Worm (Caenorhabditis elegans) whole organism, mixed stage, embryonic: ENCODE data around the gene Y67D8A.2.

Source experiments
- M03D4.4 ChIP-seq: sonication (generic microtip); optimal IDR thresholded peaks from 2 replicates; lab custom pipeline; 2017; ENCODE audit warnings: mild to moderate bottlenecking, missing genetic modification characterization, missing compliant biosample characterization
- bed-3 ChIP-seq: fragments of 200-800 bp; sonication (Bioruptor generic); optimal IDR thresholded peaks from 3 replicates; lab custom pipeline; 2018; ENCODE audit warnings: mild to moderate bottlenecking, missing genetic modification characterization, moderate library complexity, missing compliant biosample characterization
- elt-3 ChIP-seq: fragments of 150-350 bp; optimal IDR thresholded peaks from 2 replicates; lab custom pipeline; 2014; ENCODE audit warnings: missing biosample characterization, missing genetic modification characterization
- nhr-12 ChIP-seq: fragments of 150-350 bp; optimal IDR thresholded peaks from 2 replicates; lab custom pipeline; 2014; ENCODE audit warnings: missing biosample characterization, missing genetic modification characterization
- nhr-237 ChIP-seq: fragments of 150-350 bp; optimal IDR thresholded peaks from 2 replicates; lab custom pipeline; 2014; ENCODE audit warnings: missing biosample characterization, missing genetic modification characterization
- pha-4 ChIP-seq: fragments of 150-350 bp; optimal IDR thresholded peaks from 2 replicates; lab custom pipeline; 2018; ENCODE audit warnings: missing biosample characterization, missing genetic modification reagents, missing genetic modification characterization
- snpc-4 ChIP-seq: fragments of 150-350 bp; optimal IDR thresholded peaks from 2 replicates; lab custom pipeline; 2014; ENCODE audit warnings: missing biosample characterization, missing genetic modification characterization
- sptf-1 ChIP-seq: sonication (generic microtip); optimal IDR thresholded peaks from 2 replicates; lab custom pipeline; 2017; ENCODE audit warnings: mild to moderate bottlenecking, missing genetic modification characterization, moderate library complexity, missing compliant biosample characterization
- unc-120 ChIP-seq: sonication (generic microtip); optimal IDR thresholded peaks from 2 replicates; lab custom pipeline; 2017; ENCODE audit warnings: missing genetic modification characterization, missing compliant biosample characterization; ENCODE audit not compliant: poor library complexity, severe bottlenecking
- unc-62 ChIP-seq: fragments of 150-350 bp; optimal IDR thresholded peaks from 2 replicates; lab custom pipeline; 2014; ENCODE audit warnings: missing biosample characterization, missing genetic modification reagents, missing genetic modification characterization

- no peak for TF ChIP-seq snpc-4 (tag; lab: Kevin White, UChicago)
- no peak for TF ChIP-seq nhr-12 (tag; lab: Kevin White, UChicago)
- no peak for TF ChIP-seq bed-3 (GFP tag; lab: Kevin White, UChicago)
- no peak for TF ChIP-seq elt-3
- TF ChIP-seq pha-4 (tag; lab: Kevin White, UChicago) = no peak
- TF ChIP-seq sptf-1 (tag; lab: Kevin White, UChicago) = no peak
- TF ChIP-seq unc-120 (tag; lab: Kevin White, UChicago) = no peak
- no peak for TF ChIP-seq unc-62 (GFP tag; lab: Kevin White, UChicago)
- TF ChIP-seq nhr-237 (tag; lab: Kevin White, UChicago) = no peak
- no peak for TF ChIP-seq M03D4.4 (tag; lab: Kevin White, UChicago)
Measured at ce11 chrIV:3211929-3212328, 10.3 kb upstream of the Y67D8A.2 start.
